Worm (Caenorhabditis elegans): ENCODE measurements around the gene snap-1.

- TF ChIP-seq Y5F2A.4 (GFP tag; optimal IDR thresholded peaks at IDR 0.05) (no peak), ama-1 (optimal IDR thresholded peaks at IDR 0.05) (no peak), lin-38 (GFP tag; IDR thresholded peaks at IDR 0.05) (no peak)
Measured at ce11 chrV:8159629-8160028, 29.2 kb downstream of the snap-1 start, which contains the start of gene F20D6.6.
